Fruit fly (Drosophila melanogaster) whole organism: ENCODE results near the gene CG1986.

ENCODE experiments used
- CG8478 ChIP-seq: fragments of >200 bp; optimal IDR thresholded peaks from 2 replicates; lab custom pipeline; 2018; ENCODE audit warnings: inconsistent platforms
- EcR ChIP-seq, 2 experiments: fragments of >200 bp; optimal IDR thresholded peaks; 2 replicates each; lab custom pipeline; 2017; ENCODE audit warnings: missing biosample characterization in 2 of 2, missing genetic modification characterization in 2 of 2, missing genetic modification reagents in 2 of 2

DNA sequence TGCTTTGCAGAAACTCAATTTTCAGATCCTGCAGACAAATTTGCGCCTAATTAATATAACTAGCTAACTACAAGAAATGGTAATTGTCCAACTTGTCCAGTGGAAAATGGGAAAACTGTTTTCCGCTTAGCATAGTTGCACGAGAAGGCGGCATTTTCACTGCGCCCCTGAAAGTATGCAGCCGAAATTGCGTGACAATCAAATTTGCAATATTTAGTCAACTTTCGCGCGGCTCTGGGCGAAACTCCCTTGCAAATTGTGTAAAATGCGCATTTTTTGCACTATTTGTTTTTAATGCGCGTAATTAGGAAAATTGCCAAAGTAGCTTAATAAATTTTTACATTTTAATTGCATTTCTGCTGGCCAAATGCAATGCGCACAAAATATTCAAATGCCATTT lies 21.2 kb downstream of the CG1986 start:
- TF ChIP-seq CG8478 (lab: Kevin White, UChicago) (no peak), EcR (GFP tag; optimal IDR thresholded peaks at IDR 0.05; lab: Kevin White, UChicago) (no peak)
